Fruit fly (Drosophila melanogaster) whole organism, embryonic: Measurements from ENCODE around the gene CG16959.

ENCODE experiments used
- Adf1 ChIP-seq: fragments of 200-800 bp; sonication (Bioruptor generic); IDR thresholded peaks from 2 replicates; pipeline ENCODE4 v1.3.6; 2022; ENCODE audit warnings: missing biosample characterization, missing genetic modification characterization
- Aef1 ChIP-seq: fragments of 200-800 bp; sonication (Bioruptor generic); IDR thresholded peaks from 3 replicates; pipeline ENCODE4 v1.3.6; 2022; ENCODE audit warnings: missing biosample characterization, missing genetic modification characterization
- Antp ChIP-seq: fragments of 200-800 bp; sonication (Bioruptor generic); optimal IDR thresholded peaks from 3 replicates; lab custom pipeline; 2016; ENCODE audit warnings: missing biosample characterization, missing genetic modification characterization
- Awh ChIP-seq: fragments of 200-800 bp; sonication (Bioruptor generic); IDR thresholded peaks from 2 replicates; pipeline ENCODE4, ENCODE4 v1.3.6; 2022; ENCODE audit warnings: missing biosample characterization, missing genetic modification characterization
- BEAF-32 ChIP-seq: fragments of 200-800 bp; sonication (Bioruptor generic); optimal IDR thresholded peaks from 3 replicates; lab custom pipeline; 2017; ENCODE audit warnings: missing biosample characterization, missing genetic modification characterization, mild to moderate bottlenecking, moderate library complexity, missing genetic modification reagents
- Bteb2 ChIP-seq: fragments of 200-800 bp; sonication (Bioruptor generic); optimal IDR thresholded peaks from 2 replicates; lab custom pipeline; 2016; ENCODE audit warnings: missing biosample characterization, missing genetic modification characterization
- CG10274 ChIP-seq: fragments of 200-800 bp; sonication (Bioruptor generic); optimal IDR thresholded peaks from 3 replicates; lab custom pipeline; 2017; ENCODE audit warnings: missing biosample characterization, mild to moderate bottlenecking, missing genetic modification characterization
- CG10462 ChIP-seq: fragments of 200-800 bp; sonication (Bioruptor generic); optimal IDR thresholded peaks from 2 replicates; lab custom pipeline; 2016; ENCODE audit warnings: missing biosample characterization, missing genetic modification characterization
- CG12219 ChIP-seq: fragments of 200-800 bp; sonication (Bioruptor generic); optimal IDR thresholded peaks from 3 replicates; lab custom pipeline; 2018; ENCODE audit warnings: missing biosample characterization, mild to moderate bottlenecking, missing genetic modification characterization
- CG12769 ChIP-seq: fragments of 200-800 bp; sonication (Bioruptor generic); optimal IDR thresholded peaks from 2 replicates; lab custom pipeline; 2019; ENCODE audit warnings: missing biosample characterization, mild to moderate bottlenecking, missing genetic modification characterization, moderate library complexity
- CG14667 ChIP-seq: fragments of 200-800 bp; sonication (Bioruptor generic); IDR thresholded peaks from 2 replicates; pipeline ENCODE4 v1.3.6; 2022; ENCODE audit warnings: missing biosample characterization, missing genetic modification characterization
- CG14860 ChIP-seq: fragments of 200-800 bp; sonication (Bioruptor generic); IDR thresholded peaks from 3 replicates; pipeline ENCODE4 v1.3.6; 2022; ENCODE audit warnings: missing biosample characterization, missing genetic modification characterization; ENCODE audit not compliant: partially characterized antibody
- CG17612 ChIP-seq: fragments of 200-800 bp; sonication (Bioruptor generic); IDR thresholded peaks from 2 replicates; pipeline ENCODE4 v1.3.6; 2022; ENCODE audit warnings: missing biosample characterization, missing genetic modification characterization
- CG17829 ChIP-seq: fragments of 200-800 bp; optimal IDR thresholded peaks from 2 replicates; lab custom pipeline; 2019; ENCODE audit warnings: missing biosample characterization, mild to moderate bottlenecking, missing genetic modification characterization, moderate library complexity
- CG2875 ChIP-seq: fragments of 200-800 bp; sonication (Bioruptor generic); optimal IDR thresholded peaks from 2 replicates; lab custom pipeline; 2017; ENCODE audit warnings: missing biosample characterization, mild to moderate bottlenecking, missing genetic modification characterization, missing genetic modification reagents
- CG3163 ChIP-seq: fragments of 200-800 bp; sonication (Bioruptor generic); optimal IDR thresholded peaks from 3 replicates; lab custom pipeline; 2016; ENCODE audit warnings: missing biosample characterization, missing genetic modification characterization
- CG3281 ChIP-seq: fragments of 200-800 bp; sonication (Bioruptor generic); optimal IDR thresholded peaks from 3 replicates; lab custom pipeline; 2017; ENCODE audit warnings: missing biosample characterization, mild to moderate bottlenecking, missing genetic modification characterization
- CG3407 ChIP-seq: fragments of 200-800 bp; sonication (Bioruptor generic); optimal IDR thresholded peaks from 2 replicates; lab custom pipeline; 2018; ENCODE audit warnings: missing biosample characterization, mild to moderate bottlenecking, missing genetic modification characterization
- CG34224 ChIP-seq: fragments of 200-800 bp; sonication (Bioruptor generic); IDR thresholded peaks from 3 replicates; pipeline ENCODE4 v1.3.6; 2022; ENCODE audit warnings: missing biosample characterization, missing genetic modification characterization; ENCODE audit not compliant: partially characterized antibody
- CG3726 ChIP-seq: fragments of 200-800 bp; sonication (Bioruptor generic); IDR thresholded peaks from 3 replicates; pipeline ENCODE4, ENCODE4 v1.3.6; 2022; ENCODE audit warnings: missing biosample characterization, missing genetic modification characterization
- CG4360 ChIP-seq: fragments of 200-800 bp; sonication (Bioruptor generic); IDR thresholded peaks from 2 replicates; pipeline ENCODE4 v1.3.6; 2022; ENCODE audit warnings: missing biosample characterization, missing genetic modification characterization
- CG5245 ChIP-seq: fragments of 200-800 bp; sonication (Bioruptor generic); optimal IDR thresholded peaks from 3 replicates; lab custom pipeline; 2016; ENCODE audit warnings: missing biosample characterization, missing genetic modification characterization
- CG6683 ChIP-seq: fragments of 200-800 bp; sonication (Bioruptor generic); optimal IDR thresholded peaks from 2 replicates; lab custom pipeline; 2017; ENCODE audit warnings: missing biosample characterization, mild to moderate bottlenecking, missing genetic modification characterization, missing genetic modification reagents
- CG7963 ChIP-seq: fragments of 200-800 bp; sonication (Bioruptor generic); IDR thresholded peaks from 3 replicates; pipeline ENCODE4 v1.3.6; 2022; ENCODE audit warnings: missing biosample characterization, missing genetic modification characterization; ENCODE audit not compliant: partially characterized antibody
- CG7987 ChIP-seq: fragments of 200-800 bp; sonication (Bioruptor generic); optimal IDR thresholded peaks from 2 replicates; lab custom pipeline; 2018; ENCODE audit warnings: missing biosample characterization, mild to moderate bottlenecking, missing genetic modification characterization, moderate library complexity
- CG9215 ChIP-seq: fragments of 200-800 bp; sonication (Bioruptor generic); IDR thresholded peaks from 2 replicates; pipeline ENCODE4 v1.3.6; 2022; ENCODE audit warnings: missing biosample characterization, missing genetic modification characterization
- Chrac-16 ChIP-seq: fragments of 200-800 bp; sonication (Bioruptor generic); optimal IDR thresholded peaks from 3 replicates; lab custom pipeline; 2016; ENCODE audit warnings: missing biosample characterization, missing genetic modification characterization
- H2.0 ChIP-seq: fragments of 200-800 bp; sonication (Bioruptor generic); IDR thresholded peaks from 2 replicates; pipeline ENCODE4 v1.3.6; 2022; ENCODE audit warnings: missing biosample characterization, missing genetic modification characterization
- MTF-1 ChIP-seq: fragments of 200-800 bp; sonication (Bioruptor generic); optimal IDR thresholded peaks from 2 replicates; lab custom pipeline; 2018; ENCODE audit warnings: missing biosample characterization, mild to moderate bottlenecking, missing genetic modification characterization, borderline replicate concordance
- Mes4 ChIP-seq: fragments of 200-800 bp; sonication (Bioruptor generic); optimal IDR thresholded peaks from 2 replicates; lab custom pipeline; 2016; ENCODE audit warnings: missing biosample characterization, missing genetic modification characterization
- Opbp ChIP-seq: fragments of 200-800 bp; sonication (Bioruptor generic); IDR thresholded peaks from 3 replicates; pipeline ENCODE4 v1.3.6; 2022; ENCODE audit warnings: missing biosample characterization, missing genetic modification characterization; ENCODE audit not compliant: partially characterized antibody
- TFAM ChIP-seq: fragments of 200-800 bp; sonication (Bioruptor generic); optimal IDR thresholded peaks from 2 replicates; lab custom pipeline; 2017; ENCODE audit warnings: missing biosample characterization, missing genetic modification characterization, inconsistent platforms
- ash1 ChIP-seq: fragments of 200-800 bp; sonication (Bioruptor generic); optimal IDR thresholded peaks from 2 replicates; lab custom pipeline; 2018; ENCODE audit warnings: missing biosample characterization, mild to moderate bottlenecking, missing genetic modification characterization
- az2 ChIP-seq: fragments of 200-800 bp; sonication (Bioruptor generic); optimal IDR thresholded peaks from 3 replicates; lab custom pipeline; 2016; ENCODE audit warnings: missing biosample characterization, missing genetic modification characterization
- bbx ChIP-seq: fragments of 200-800 bp; sonication (Bioruptor generic); IDR thresholded peaks from 2 replicates; pipeline ENCODE4 v1.3.6; 2022; ENCODE audit warnings: missing biosample characterization, missing genetic modification characterization; ENCODE audit not compliant: partially characterized antibody
- gcm ChIP-seq: fragments of 200-800 bp; sonication (Bioruptor generic); optimal IDR thresholded peaks from 2 replicates; lab custom pipeline; 2019; ENCODE audit warnings: missing biosample characterization, mild to moderate bottlenecking, missing genetic modification characterization, moderate library complexity
- grn ChIP-seq: fragments of 200-800 bp; sonication (Bioruptor generic); optimal IDR thresholded peaks from 3 replicates; lab custom pipeline; 2017; ENCODE audit warnings: missing biosample characterization, missing genetic modification characterization
- gro ChIP-seq: fragments of 200-800 bp; sonication (Bioruptor generic); optimal IDR thresholded peaks from 2 replicates; lab custom pipeline; 2016; ENCODE audit warnings: missing biosample characterization, missing genetic modification characterization
- ken ChIP-seq: fragments of 200-800 bp; sonication (Bioruptor generic); IDR thresholded peaks from 3 replicates; pipeline ENCODE4 v1.3.6; 2022; ENCODE audit warnings: missing biosample characterization, missing genetic modification characterization
- lilli ChIP-seq: fragments of 200-800 bp; sonication (Bioruptor generic); optimal IDR thresholded peaks from 3 replicates; lab custom pipeline; 2016; ENCODE audit warnings: missing biosample characterization, missing genetic modification characterization
- nau ChIP-seq: fragments of 200-800 bp; sonication (Bioruptor generic); optimal IDR thresholded peaks from 3 replicates; lab custom pipeline; 2017; ENCODE audit warnings: missing biosample characterization, mild to moderate bottlenecking, missing genetic modification characterization, missing genetic modification reagents
- pho ChIP-seq: fragments of 200-800 bp; sonication (Bioruptor generic); optimal IDR thresholded peaks from 2 replicates; lab custom pipeline; 2016; ENCODE audit warnings: missing biosample characterization, missing genetic modification characterization
- ranshi ChIP-seq: fragments of 200-800 bp; sonication (Bioruptor generic); IDR thresholded peaks from 2 replicates; pipeline ENCODE4 v1.3.6; 2022; ENCODE audit warnings: missing biosample characterization, missing genetic modification characterization
- repo ChIP-seq: fragments of 200-800 bp; sonication (Bioruptor generic); optimal IDR thresholded peaks from 2 replicates; lab custom pipeline; 2016; ENCODE audit warnings: missing biosample characterization, missing genetic modification characterization
- sens ChIP-seq: fragments of 200-800 bp; sonication (Bioruptor generic); peaks from one replicate; lab custom pipeline; 2016; ENCODE audit warnings: missing biosample characterization, missing genetic modification characterization
- sima ChIP-seq: fragments of 200-800 bp; sonication (Bioruptor generic); optimal IDR thresholded peaks from 2 replicates; lab custom pipeline; 2016; ENCODE audit warnings: missing biosample characterization, missing genetic modification characterization
- sna ChIP-seq: fragments of 200-800 bp; sonication (Bioruptor generic); IDR thresholded peaks from 2 replicates; pipeline ENCODE4 v1.3.6; 2022; ENCODE audit warnings: missing biosample characterization, missing genetic modification characterization; ENCODE audit not compliant: partially characterized antibody
- ttk ChIP-seq: fragments of 200-800 bp; sonication (Bioruptor generic); IDR thresholded peaks from 2 replicates; pipeline ENCODE4 v2.1.2; 2022; ENCODE audit warnings: missing biosample characterization, missing genetic modification characterization
- tup ChIP-seq: fragments of 200-800 bp; sonication (Bioruptor generic); optimal IDR thresholded peaks from 2 replicates; lab custom pipeline; 2016; ENCODE audit warnings: missing biosample characterization, mild to moderate bottlenecking, missing genetic modification characterization, moderate library complexity
- twi ChIP-seq: fragments of 200-800 bp; optimal IDR thresholded peaks from 2 replicates; lab custom pipeline; 2019; ENCODE audit warnings: missing biosample characterization, mild to moderate bottlenecking, missing genetic modification characterization, moderate library complexity
- z ChIP-seq: fragments of 200-800 bp; sonication (Bioruptor generic); IDR thresholded peaks from 3 replicates; pipeline ENCODE4 v1.3.6; 2022; ENCODE audit warnings: missing biosample characterization, missing genetic modification characterization

Gene CG16959

dm6 chr3L:15125077-15125652, at the start of gene CG16959 (continued):
- TF ChIP-seq twi (tag; lab: Kevin White, UChicago) (no peak), CG12219 (GFP tag; lab: Kevin White, UChicago) (no peak), lilli (GFP tag; lab: Kevin White, UChicago) (no peak), CG17612 (no peak), TFAM (GFP tag; lab: Kevin White, UChicago) (no peak), sens (GFP tag; lab: Kevin White, UChicago) (no peak), z (GFP tag; lab: Robert Waterston, UW) (0 out of 3 replicates have a peak, but pooled peaks have one; percentile 17), ranshi (GFP tag; lab: Robert Waterston, UW) (no peak), gcm (GFP tag; lab: Kevin White, UChicago) (no peak), sima (GFP tag; lab: Kevin White, UChicago) (no peak), Adf1 (GFP tag; lab: Robert Waterston, UW) (no peak), CG3407 (GFP tag; lab: Kevin White, UChicago) (no peak), CG3281 (GFP tag; lab: Kevin White, UChicago) (no peak), Antp (GFP tag; lab: Kevin White, UChicago) (no peak), Opbp (0 out of 3 replicates have a peak, but pooled peaks have one; percentile 35), CG34224 (GFP tag; lab: Robert Waterston, UW) (peak; percentile 30; the same call in 1 of the 3 replicates), Chrac-16 (GFP tag; lab: Kevin White, UChicago) (no peak), CG3726 (no peak), az2 (GFP tag; lab: Kevin White, UChicago) (no peak), Bteb2 (GFP tag; lab: Kevin White, UChicago) (no peak), CG9215 (GFP tag; lab: Robert Waterston, UW) (no peak), Awh (GFP tag; lab: Robert Waterston, UW) (no peak), CG5245 (no peak), ash1 (GFP tag; lab: Kevin White, UChicago) (no peak), bbx (GFP tag; lab: Robert Waterston, UW) (peak; percentile 12; the same call in 1 of the 2 replicates), CG14860 (GFP tag; lab: Robert Waterston, UW) (no peak), CG10274 (GFP tag; lab: Kevin White, UChicago) (peak; percentile 14), ttk (GFP tag; lab: Robert Waterston, UW) (no peak), CG10462 (GFP tag; lab: Kevin White, UChicago) (no peak), Aef1 (GFP tag; lab: Robert Waterston, UW) (no peak), sna (GFP tag; lab: Robert Waterston, UW) (no peak), BEAF-32 (GFP tag; lab: Kevin White, UChicago) (no peak), grn (GFP tag; lab: Kevin White, UChicago) (no peak), Mes4 (GFP tag; lab: Kevin White, UChicago) (no peak), CG7963 (no peak), CG12769 (tag; lab: Kevin White, UChicago) (peak; percentile 79), CG4360 (no peak), H2.0 (GFP tag; lab: Robert Waterston, UW) (no peak), CG17829 (tag; lab: Kevin White, UChicago) (no peak), MTF-1 (GFP tag; lab: Kevin White, UChicago) (no peak), CG14667 (GFP tag; lab: Robert Waterston, UW) (no peak), gro (no peak), CG6683 (GFP tag; lab: Kevin White, UChicago) (no peak), pho (GFP tag; lab: Kevin White, UChicago) (no peak), nau (GFP tag; lab: Kevin White, UChicago) (no peak), CG2875 (GFP tag; lab: Kevin White, UChicago) (no peak), tup (GFP tag; lab: Kevin White, UChicago) (no peak), CG7987 (no peak), repo (GFP tag; lab: Kevin White, UChicago) (no peak), CG3163 (GFP tag; lab: Kevin White, UChicago) (peak; percentile 71), ken (GFP tag; lab: Robert Waterston, UW) (no peak)
